Worm (Caenorhabditis elegans): Measurements from ENCODE around the gene hsp-12.2.

hsp-12.2 gene

ce11 chrIII:8106476-8106875 lies 31.4 kb upstream of the hsp-12.2 start:
- TF ChIP-seq nhr-10 (tag; optimal IDR thresholded peaks at IDR 0.05) = no peak
- no peak for TF ChIP-seq peb-1 (tag; optimal IDR thresholded peaks at IDR 0.05)
- peak; percentile 10 for TF ChIP-seq fos-1 (tag; optimal IDR thresholded peaks at IDR 0.05)
- no peak for TF ChIP-seq elt-1 (tag; optimal IDR thresholded peaks at IDR 0.05)
- no peak for TF ChIP-seq elt-3 (tag; optimal IDR thresholded peaks at IDR 0.05)
- no peak for TF ChIP-seq nhr-21 (tag; optimal IDR thresholded peaks at IDR 0.05)
- TF ChIP-seq ZK546.5 (tag; optimal IDR thresholded peaks at IDR 0.05) = no peak
- no peak for TF ChIP-seq nhr-77 (tag; optimal IDR thresholded peaks at IDR 0.05)
- no peak for TF ChIP-seq dmd-4 (tag; optimal IDR thresholded peaks at IDR 0.05)
- TF ChIP-seq ztf-4 (tag; optimal IDR thresholded peaks at IDR 0.05) = no peak
- TF ChIP-seq gmeb-1 (tag; optimal IDR thresholded peaks at IDR 0.05) = peak; percentile 31
- no peak for TF ChIP-seq nhr-11 (tag; optimal IDR thresholded peaks at IDR 0.05)
- no peak for TF ChIP-seq skn-1 (tag; optimal IDR thresholded peaks at IDR 0.05)
- no peak for TF ChIP-seq aly-2 (tag; optimal IDR thresholded peaks at IDR 0.05)
- TF ChIP-seq ceh-82 (tag; optimal IDR thresholded peaks at IDR 0.05) = no peak
- no peak for TF ChIP-seq nhr-237 (tag; optimal IDR thresholded peaks at IDR 0.05)
- no peak for TF ChIP-seq nhr-12 (tag; optimal IDR thresholded peaks at IDR 0.05)
- TF ChIP-seq blmp-1 (tag; optimal IDR thresholded peaks at IDR 0.05; ENCODE audit: insufficient read depth) = no peak
- TF ChIP-seq lin-13 (GFP tag; optimal IDR thresholded peaks at IDR 0.05) = no peak
- no peak for TF ChIP-seq snpc-4 (tag; optimal IDR thresholded peaks at IDR 0.05)
- peak; percentile 32 for TF ChIP-seq Y55F3AM.14 (GFP tag; optimal IDR thresholded peaks at IDR 0.05)
- no peak for TF ChIP-seq crh-2 (tag; optimal IDR thresholded peaks at IDR 0.05)
- TF ChIP-seq lin-39 (tag; optimal IDR thresholded peaks at IDR 0.05) = no peak
- TF ChIP-seq ceh-16 (tag; optimal IDR thresholded peaks at IDR 0.05) = no peak
- peak; percentile 20 for TF ChIP-seq zag-1 (tag; optimal IDR thresholded peaks at IDR 0.05)
- TF ChIP-seq F13H6.1 (tag; optimal IDR thresholded peaks at IDR 0.05) = peak; percentile 28
- TF ChIP-seq mdl-1 (tag; optimal IDR thresholded peaks at IDR 0.05) = no peak
- no peak for TF ChIP-seq nhr-23 (tag; optimal IDR thresholded peaks at IDR 0.05)
- TF ChIP-seq lsy-2 (tag; optimal IDR thresholded peaks at IDR 0.05) = peak; percentile 36 to 57
- TF ChIP-seq unc-62 (GFP tag; optimal IDR thresholded peaks at IDR 0.05) = no peak
- TF ChIP-seq nhr-6 (tag; optimal IDR thresholded peaks at IDR 0.05) = no peak
- peak; percentile 75 for TF ChIP-seq nhr-129 (tag; optimal IDR thresholded peaks at IDR 0.05)
- TF ChIP-seq sma-3 (GFP tag; optimal IDR thresholded peaks at IDR 0.05) = peak; percentile 40
- TF ChIP-seq unc-39 (tag; optimal IDR thresholded peaks at IDR 0.05) = no peak
- TF ChIP-seq sma-9 (GFP tag; optimal IDR thresholded peaks at IDR 0.05) = peak; percentile 57
- TF ChIP-seq sma-9 (tag; optimal IDR thresholded peaks at IDR 0.05) = no peak
- TF ChIP-seq nhr-25 (tag; optimal IDR thresholded peaks at IDR 0.05) = no peak
- no peak for TF ChIP-seq ztf-11 (tag; optimal IDR thresholded peaks at IDR 0.05)
- no peak for TF ChIP-seq ama-1 (optimal IDR thresholded peaks at IDR 0.05)
- peak; percentile 84 for TF ChIP-seq unc-55 (GFP tag; optimal IDR thresholded peaks at IDR 0.05)
- no peak for TF ChIP-seq R02D3.7 (tag; optimal IDR thresholded peaks at IDR 0.05)
- no peak for TF ChIP-seq mbf-1 (tag; optimal IDR thresholded peaks at IDR 0.05)
- TF ChIP-seq alr-1 (tag; optimal IDR thresholded peaks at IDR 0.05) = no peak
- no peak for TF ChIP-seq sem-4 (tag; optimal IDR thresholded peaks at IDR 0.05)
- TF ChIP-seq egl-27 (tag; optimal IDR thresholded peaks at IDR 0.05) = no peak
- no peak for TF ChIP-seq ztf-1 (GFP tag; conservative IDR thresholded peaks at IDR 0.05)
- no peak for TF ChIP-seq lin-11 (tag; optimal IDR thresholded peaks at IDR 0.05)
- peak; percentile 49 for TF ChIP-seq C34F6.9 (tag; optimal IDR thresholded peaks at IDR 0.05)
- TF ChIP-seq mab-5 (tag; optimal IDR thresholded peaks at IDR 0.05) = no peak

ce11 chrIII:8108490-8108889 lies 29.4 kb upstream of the hsp-12.2 start, which contains the start of gene C14B9.3:
Gene C14B9.3, plus strand, starts transcription at chrIII:8108790.
- TF ChIP-seq ztf-4 (tag; optimal IDR thresholded peaks at IDR 0.05) (no peak), gmeb-1 (tag; optimal IDR thresholded peaks at IDR 0.05) (no peak), blmp-1 (tag; optimal IDR thresholded peaks at IDR 0.05; ENCODE audit: insufficient read depth) (no peak), R02D3.7 (tag; optimal IDR thresholded peaks at IDR 0.05) (no peak), nhr-77 (tag; optimal IDR thresholded peaks at IDR 0.05) (no peak), elt-3 (tag; optimal IDR thresholded peaks at IDR 0.05) (no peak), nhr-21 (tag; optimal IDR thresholded peaks at IDR 0.05) (no peak), egl-27 (tag; optimal IDR thresholded peaks at IDR 0.05) (no peak)

Data from whole organism, L2 larva.